Fruit fly (Drosophila melanogaster): ENCODE measurements around the gene CG43057.
A peak's percentile ranks its signal among the peaks of the same experiment; 100 is the strongest.

CG43057 gene

DNA sequence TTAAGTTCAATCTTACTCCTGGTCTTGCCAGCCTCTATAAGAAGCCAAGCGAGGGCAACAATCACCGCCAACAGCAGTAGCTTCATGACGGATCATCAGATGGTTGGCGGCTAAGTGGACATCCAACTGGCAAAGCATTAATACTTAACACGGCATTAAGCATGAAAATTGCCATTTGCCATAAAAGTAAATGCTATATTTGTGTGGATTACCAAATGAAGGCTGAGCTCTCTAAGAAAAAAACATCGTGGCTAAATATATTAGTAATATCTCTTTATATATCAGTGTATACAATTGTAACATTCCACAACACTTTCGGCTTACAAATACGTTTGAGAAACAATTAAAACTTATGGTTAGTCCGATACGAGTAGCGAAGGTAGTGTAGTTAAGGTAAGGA is at the start of gene CG43057:
CG43057 (minus strand) TSS at position 101 of the 400 bp plus-strand sequence.
- TF ChIP-seq D1 (tag; optimal IDR thresholded peaks at IDR 0.05) (no peak), CG4496 (GFP tag; IDR thresholded peaks at IDR 0.05) (no peak), CG14655 (GFP tag; optimal IDR thresholded peaks at IDR 0.05) (no peak), rn (GFP tag; IDR thresholded peaks at IDR 0.05) (no peak), fd96Ca (GFP tag; IDR thresholded peaks at IDR 0.05) (no peak), gl (tag; optimal IDR thresholded peaks at IDR 0.05) (no peak), CG32121 (GFP tag; IDR thresholded peaks at IDR 0.05) (no peak), EcR (GFP tag; optimal IDR thresholded peaks at IDR 0.05) (no peak), CG15710 (tag; optimal IDR thresholded peaks at IDR 0.05) (no peak), CG13204 (GFP tag; optimal IDR thresholded peaks at IDR 0.05) (no peak), CG10348 (GFP tag; IDR thresholded peaks at IDR 0.05) (no peak), Ets98B (GFP tag; IDR thresholded peaks at IDR 0.05) (no peak), CG8301 (tag; optimal IDR thresholded peaks at IDR 0.05) (no peak), CG12605 (GFP tag; IDR thresholded peaks at IDR 0.05) (no peak), Snoo (tag; optimal IDR thresholded peaks at IDR 0.05) (no peak), CG17806 (tag; optimal IDR thresholded peaks at IDR 0.05) (no peak), CG9948 (tag; optimal IDR thresholded peaks at IDR 0.05) (no peak), Pif1A (GFP tag; optimal IDR thresholded peaks at IDR 0.05) (no peak)

DNA sequence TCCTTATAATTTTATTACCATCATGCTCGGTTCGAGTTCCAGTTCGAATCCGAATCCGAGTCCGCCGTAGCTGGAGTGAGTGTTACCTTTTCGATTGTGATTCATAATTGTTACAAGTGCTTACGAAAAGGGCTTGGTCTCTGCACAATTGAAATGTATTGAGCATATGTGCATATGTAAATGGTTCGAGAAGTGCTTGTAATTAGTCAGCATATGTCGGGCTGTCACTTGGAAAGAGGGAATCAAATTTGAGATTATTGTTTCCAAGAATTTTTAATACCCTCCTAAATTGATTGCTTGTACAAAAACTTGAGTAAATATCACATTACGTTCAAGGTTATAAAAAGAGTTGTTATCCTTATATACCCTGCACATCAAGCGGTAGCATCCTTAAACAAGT is 49.6 kb upstream of the CG43057 start:
- TF ChIP-seq CG8159 (tag; optimal IDR thresholded peaks at IDR 0.05), result peak; percentile 8
- TF ChIP-seq Pif1A (GFP tag; optimal IDR thresholded peaks at IDR 0.05), result peak; percentile 21
- no peak for TF ChIP-seq CG8301 (tag; optimal IDR thresholded peaks at IDR 0.05)
- no peak for TF ChIP-seq CG17806 (tag; optimal IDR thresholded peaks at IDR 0.05)
- TF ChIP-seq fd96Ca (GFP tag; IDR thresholded peaks at IDR 0.05), result no peak
- no peak for TF ChIP-seq CG9948 (tag; optimal IDR thresholded peaks at IDR 0.05)
- TF ChIP-seq Snoo (tag; optimal IDR thresholded peaks at IDR 0.05), result peak; percentile 37

DNA sequence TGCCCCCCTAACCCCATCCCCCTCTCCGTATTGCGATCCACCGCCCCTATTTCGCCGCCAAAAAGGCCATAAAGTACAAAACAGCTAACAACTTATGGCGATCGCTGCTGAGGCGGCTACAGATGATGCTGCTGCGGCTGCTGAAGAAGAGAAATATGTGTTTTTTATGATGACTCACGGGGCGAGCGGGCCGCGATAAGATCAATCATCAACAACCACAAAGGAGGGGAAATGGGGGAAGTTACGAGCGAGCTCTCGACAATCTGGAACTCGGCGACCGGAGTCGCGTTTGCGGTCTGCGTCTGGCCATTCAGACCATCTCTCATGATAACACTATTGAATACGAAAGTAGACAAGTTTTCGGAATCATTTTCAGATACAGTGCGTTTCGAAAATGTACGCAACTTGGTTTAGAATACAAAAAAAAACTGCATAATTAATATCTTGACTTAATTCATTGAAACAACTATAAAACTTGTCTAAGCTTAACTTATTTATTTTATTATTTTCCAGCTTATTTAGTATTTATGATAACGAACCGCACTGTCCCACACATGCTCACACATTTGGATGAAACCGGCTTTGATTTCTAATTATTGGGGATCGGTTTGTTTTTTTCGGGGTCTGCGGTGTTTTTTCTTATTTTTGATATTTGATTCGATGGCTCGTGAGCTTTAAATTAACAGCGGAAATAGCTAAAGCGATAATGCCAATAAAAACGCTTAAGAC is 48.5 kb upstream of the CG43057 start:
- TF ChIP-seq Pif1A (GFP tag; optimal IDR thresholded peaks at IDR 0.05), result peak; percentile 83
- peak; percentile 53 for TF ChIP-seq CG9948 (tag; optimal IDR thresholded peaks at IDR 0.05)
- TF ChIP-seq CG32121 (GFP tag; IDR thresholded peaks at IDR 0.05), result peak; percentile 89
- TF ChIP-seq CG34367 (tag; optimal IDR thresholded peaks at IDR 0.05), result peak; percentile 43
- TF ChIP-seq CG4496 (GFP tag; IDR thresholded peaks at IDR 0.05), result peak; percentile 91
- TF ChIP-seq CG13204 (GFP tag; optimal IDR thresholded peaks at IDR 0.05), result peak; percentile 85
- TF ChIP-seq gl (tag; optimal IDR thresholded peaks at IDR 0.05), result no peak
- TF ChIP-seq CG10348 (GFP tag; IDR thresholded peaks at IDR 0.05), result no peak
- peak; percentile 81 for TF ChIP-seq rn (GFP tag; IDR thresholded peaks at IDR 0.05)
- peak; percentile 62 for TF ChIP-seq CG17806 (tag; optimal IDR thresholded peaks at IDR 0.05)
- no peak for TF ChIP-seq D1 (tag; optimal IDR thresholded peaks at IDR 0.05)
- peak; percentile 81 for TF ChIP-seq CG8301 (tag; optimal IDR thresholded peaks at IDR 0.05)
- peak; percentile 56 for TF ChIP-seq EcR (GFP tag; optimal IDR thresholded peaks at IDR 0.05)
- TF ChIP-seq CG15710 (tag; optimal IDR thresholded peaks at IDR 0.05), result peak; percentile 50
- TF ChIP-seq CG12605 (GFP tag; IDR thresholded peaks at IDR 0.05), result peak; percentile 87
- peak; percentile 74 for TF ChIP-seq CG14655 (GFP tag; optimal IDR thresholded peaks at IDR 0.05)
- TF ChIP-seq Snoo (tag; optimal IDR thresholded peaks at IDR 0.05), result peak; percentile 48
- TF ChIP-seq CG8159 (tag; optimal IDR thresholded peaks at IDR 0.05), result peak; percentile 66
- TF ChIP-seq fd96Ca (GFP tag; IDR thresholded peaks at IDR 0.05), result peak; percentile 65
- TF ChIP-seq Ets98B (GFP tag; IDR thresholded peaks at IDR 0.05), result peak; percentile 95
- peak; percentile 64 for TF ChIP-seq Pif1B (GFP tag; optimal IDR thresholded peaks at IDR 0.05)

DNA sequence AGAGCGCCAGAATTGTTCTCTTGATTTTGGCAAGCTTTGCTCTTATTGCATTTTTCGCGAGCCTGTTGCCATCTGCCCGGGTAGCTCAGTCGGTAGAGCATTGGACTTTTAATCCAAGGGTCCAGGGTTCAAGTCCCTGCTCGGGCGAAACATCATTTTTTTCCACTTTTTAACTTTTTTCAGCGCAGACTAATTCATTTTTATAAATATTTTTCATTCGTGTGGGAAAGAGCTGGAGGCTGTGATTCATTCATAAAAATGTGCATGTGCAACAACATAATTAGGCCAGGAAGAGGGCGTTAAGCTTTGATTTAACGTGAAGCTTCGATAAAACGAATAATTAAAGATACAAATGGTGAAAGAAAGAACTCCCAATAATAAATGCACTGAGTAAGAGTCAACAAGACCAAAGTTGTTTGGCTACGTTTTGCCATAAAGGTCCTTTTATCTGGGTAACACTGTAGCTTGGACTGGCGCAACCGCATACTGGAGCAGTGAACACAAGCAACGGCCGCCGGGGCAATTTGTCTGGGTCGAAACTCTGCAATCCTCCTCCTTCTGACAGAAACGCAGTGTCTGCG is 46.9 kb upstream of the CG43057 start:
- TF ChIP-seq CG8301 (tag; optimal IDR thresholded peaks at IDR 0.05) (peak; percentile 76), CG10348 (GFP tag; IDR thresholded peaks at IDR 0.05) (no peak), EcR (GFP tag; optimal IDR thresholded peaks at IDR 0.05) (peak; percentile 89), Pif1A (GFP tag; optimal IDR thresholded peaks at IDR 0.05) (peak; percentile 90), CG17806 (tag; optimal IDR thresholded peaks at IDR 0.05) (peak; percentile 78), Ets98B (GFP tag; IDR thresholded peaks at IDR 0.05) (peak; percentile 76), CG13204 (GFP tag; optimal IDR thresholded peaks at IDR 0.05) (peak; percentile 82), Pif1B (GFP tag; optimal IDR thresholded peaks at IDR 0.05) (peak; percentile 84), CG34367 (tag; optimal IDR thresholded peaks at IDR 0.05) (peak; percentile 69), CG32121 (GFP tag; IDR thresholded peaks at IDR 0.05) (peak; percentile 59; the same call in 1 of the 2 replicates), CG14655 (GFP tag; optimal IDR thresholded peaks at IDR 0.05) (peak; percentile 83), CG12605 (GFP tag; IDR thresholded peaks at IDR 0.05) (peak; percentile 72), CG9948 (tag; optimal IDR thresholded peaks at IDR 0.05) (peak; percentile 72), CG8159 (tag; optimal IDR thresholded peaks at IDR 0.05) (peak; percentile 82), fd96Ca (GFP tag; IDR thresholded peaks at IDR 0.05) (peak; percentile 85), rn (GFP tag; IDR thresholded peaks at IDR 0.05) (peak; percentile 64), D1 (tag; optimal IDR thresholded peaks at IDR 0.05) (peak; percentile 46), CG15710 (tag; optimal IDR thresholded peaks at IDR 0.05) (peak; percentile 81), gl (tag; optimal IDR thresholded peaks at IDR 0.05) (peak; percentile 57), Snoo (tag; optimal IDR thresholded peaks at IDR 0.05) (peak; percentile 88), CG4496 (GFP tag; IDR thresholded peaks at IDR 0.05) (peak; percentile 87)

DNA sequence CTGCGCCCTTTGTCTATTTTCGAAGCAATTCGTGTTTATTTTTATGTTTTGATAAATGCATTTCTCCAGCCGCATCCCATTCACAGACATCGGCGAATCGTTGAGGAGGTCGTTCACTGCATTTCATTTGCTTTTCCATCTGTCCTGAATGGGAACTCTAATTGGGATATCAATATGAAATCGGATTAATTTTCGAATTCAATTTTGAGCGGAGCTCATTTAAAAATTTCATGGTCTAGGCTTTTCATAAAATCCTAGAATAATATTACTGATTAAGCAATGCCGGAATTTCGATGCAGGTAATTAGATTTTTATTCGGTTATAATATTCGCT is 46.3 kb upstream of the CG43057 start:
- TF ChIP-seq CG8159 (tag; optimal IDR thresholded peaks at IDR 0.05) (no peak), CG9948 (tag; optimal IDR thresholded peaks at IDR 0.05) (no peak), CG14655 (GFP tag; optimal IDR thresholded peaks at IDR 0.05) (no peak), EcR (GFP tag; optimal IDR thresholded peaks at IDR 0.05) (no peak), rn (GFP tag; IDR thresholded peaks at IDR 0.05) (no peak), Snoo (tag; optimal IDR thresholded peaks at IDR 0.05) (no peak), Pif1B (GFP tag; optimal IDR thresholded peaks at IDR 0.05) (no peak), CG17806 (tag; optimal IDR thresholded peaks at IDR 0.05) (no peak)

All from whole organism, pupa.